Worm (Caenorhabditis elegans): Measurements from ENCODE around the gene K02F6.5.
"Not testable (repeated sequence)": the region's sequence is repeated elsewhere in the genome, so short reads cannot be mapped to it uniquely, and the experiment has no call there.

Gene K02F6.5

ce11 chrII:2525652-2526051, 8.9 kb upstream of the K02F6.5 start:
- no peak for TF ChIP-seq ets-5 (GFP tag; IDR thresholded peaks at IDR 0.05)
- no peak for TF ChIP-seq nhr-47 (tag; optimal IDR thresholded peaks at IDR 0.05)
- TF ChIP-seq swsn-7 (tag; optimal IDR thresholded peaks at IDR 0.05) = no peak

DNA sequence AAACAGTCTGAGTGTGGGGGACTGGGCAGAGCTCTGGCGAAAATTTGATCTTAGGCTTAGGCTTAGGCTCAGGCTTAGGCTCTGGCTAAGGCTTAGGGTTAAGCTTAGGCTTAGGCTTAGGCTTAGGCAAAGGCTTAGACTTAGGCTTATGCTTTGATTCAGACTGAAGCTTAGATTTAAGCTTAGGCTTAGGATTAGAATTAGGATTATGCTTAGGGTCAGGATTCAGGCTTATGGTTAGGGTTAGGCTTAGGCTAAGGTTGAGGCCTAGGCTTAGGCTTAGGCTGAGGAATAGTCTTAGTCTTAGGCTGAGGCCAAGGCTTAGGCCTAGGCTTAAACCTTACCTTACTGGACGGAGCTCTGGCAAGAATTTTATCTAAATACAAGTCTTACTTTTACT, 7.7 kb upstream of the K02F6.5 start:
- TF ChIP-seq egl-27 (tag; optimal IDR thresholded peaks at IDR 0.05) (no peak), jun-1 (tag; optimal IDR thresholded peaks at IDR 0.05) (no peak), vab-15 (tag; optimal IDR thresholded peaks at IDR 0.05) (no peak), nhr-11 (tag; optimal IDR thresholded peaks at IDR 0.05) (no peak), pag-3 (tag; optimal IDR thresholded peaks at IDR 0.05; ENCODE audit: borderline replicate concordance, insufficient read depth) (no peak), ces-1 (GFP tag; optimal IDR thresholded peaks at IDR 0.05) (no peak), blmp-1 (tag; optimal IDR thresholded peaks at IDR 0.05) (no peak)

DNA sequence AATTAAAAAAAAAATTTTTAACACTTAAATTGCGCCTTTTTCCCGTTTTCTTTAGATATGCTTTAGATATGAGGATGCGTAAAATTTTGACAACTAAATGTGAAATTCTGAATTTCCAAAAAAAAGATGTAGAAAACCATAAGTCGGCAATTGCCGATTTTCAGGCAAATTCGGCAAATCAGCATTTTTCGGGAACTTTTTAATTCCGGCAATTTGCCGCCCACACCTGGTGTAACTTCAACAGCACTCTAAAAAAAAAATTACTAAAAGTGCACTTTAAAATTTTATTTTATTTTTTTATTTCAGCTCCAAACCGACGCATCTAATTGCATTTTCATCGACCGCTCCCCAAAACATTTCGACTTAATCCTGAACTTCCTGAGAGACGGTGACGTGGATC, 4.1 kb upstream of the K02F6.5 start, which contains the start of gene K02F6.6:
Gene K02F6.6 (plus strand): TSS at position 301 of the 400 bp plus-strand sequence.
- no peak for TF ChIP-seq irx-1 (tag; optimal IDR thresholded peaks at IDR 0.05)
- TF ChIP-seq dsc-1 (tag; optimal IDR thresholded peaks at IDR 0.05) = no peak
- no peak for TF ChIP-seq nhr-237 (tag; optimal IDR thresholded peaks at IDR 0.05)
- TF ChIP-seq snpc-4 (tag; optimal IDR thresholded peaks at IDR 0.05) = no peak
- no peak for TF ChIP-seq fos-1 (tag; optimal IDR thresholded peaks at IDR 0.05)
- no peak for TF ChIP-seq lin-15B (tag; optimal IDR thresholded peaks at IDR 0.05)
- TF ChIP-seq elt-2 (tag; optimal IDR thresholded peaks at IDR 0.05) = no peak
- TF ChIP-seq nhr-90 (tag; optimal IDR thresholded peaks at IDR 0.05; ENCODE audit: poor library complexity) = no peak

ce11 chrII:2534952-2535351, 393 bp downstream of the K02F6.5 start, which contains the start of gene K02F6.8:
TSS of gene K02F6.8 (minus strand) at chrII:2535052.
- not testable (repeated sequence) for TF ChIP-seq fos-1 (tag; optimal IDR thresholded peaks at IDR 0.05); hpl-2 (GFP tag; optimal IDR thresholded peaks at IDR 0.05); grh-1 (GFP tag; IDR thresholded peaks at IDR 0.05)

ce11 chrII:2537754-2538153, 3.2 kb downstream of the K02F6.5 start, which contains the start of gene K02F6.7:
TSS of gene K02F6.7 (minus strand) at chrII:2537854.
- TF ChIP-seq fkh-8 (tag; optimal IDR thresholded peaks at IDR 0.05) = no peak
- TF ChIP-seq nhr-20 (tag; optimal IDR thresholded peaks at IDR 0.05) = no peak
- no peak for TF ChIP-seq C16A3.4 (tag; optimal IDR thresholded peaks at IDR 0.05)
- no peak for TF ChIP-seq snu-23 (GFP tag; optimal IDR thresholded peaks at IDR 0.05)
- TF ChIP-seq tlp-1 (tag; optimal IDR thresholded peaks at IDR 0.05) = no peak
- no peak for TF ChIP-seq aha-1 (tag; optimal IDR thresholded peaks at IDR 0.05)
- no peak for TF ChIP-seq nhr-71 (tag; optimal IDR thresholded peaks at IDR 0.05)
- no peak for TF ChIP-seq alr-1 (tag; optimal IDR thresholded peaks at IDR 0.05; ENCODE audit: borderline replicate concordance)
- no peak for TF ChIP-seq unc-130 (tag; optimal IDR thresholded peaks at IDR 0.05)
- TF ChIP-seq elt-2 (tag; optimal IDR thresholded peaks at IDR 0.05) = no peak
- TF ChIP-seq pax-3 (tag; optimal IDR thresholded peaks at IDR 0.05) = no peak
- no peak for TF ChIP-seq fkh-10 (GFP tag; optimal IDR thresholded peaks at IDR 0.05)
- no peak for TF ChIP-seq egl-27 (tag; optimal IDR thresholded peaks at IDR 0.05)
- TF ChIP-seq dsc-1 (tag; optimal IDR thresholded peaks at IDR 0.05) = no peak
- no peak for TF ChIP-seq nhr-90 (tag; optimal IDR thresholded peaks at IDR 0.05; ENCODE audit: poor library complexity)
- no peak for TF ChIP-seq C04F5.9 (tag; optimal IDR thresholded peaks at IDR 0.05)

- TF ChIP-seq blmp-1 (tag; optimal IDR thresholded peaks at IDR 0.05) = no peak
- TF ChIP-seq efl-3 (GFP tag; optimal IDR thresholded peaks at IDR 0.05) = no peak
- TF ChIP-seq snpc-4 (tag; optimal IDR thresholded peaks at IDR 0.05) = no peak
- no peak for TF ChIP-seq lin-39 (tag; optimal IDR thresholded peaks at IDR 0.05)
- TF ChIP-seq hlh-17 (GFP tag; optimal IDR thresholded peaks at IDR 0.05; ENCODE audit: borderline replicate concordance) = no peak
- TF ChIP-seq C04F5.9 (tag; optimal IDR thresholded peaks at IDR 0.05) = no peak
- no peak for TF ChIP-seq pag-3 (tag; optimal IDR thresholded peaks at IDR 0.05; ENCODE audit: borderline replicate concordance, insufficient read depth)
These were observed 3.6 kb downstream of the K02F6.5 start, which contains the start of gene K02F6.4 for ce11 chrII:2538194-2538593. TSS of gene K02F6.4 (plus strand) at chrII:2538494.

All from whole organism, L1 larva.